Worm (Caenorhabditis elegans) whole organism, young adult: ENCODE measurements around the gene pelo-1.

Source experiments
- C17E4.6 ChIP-seq: fragments of 200-800 bp; sonication (Bioruptor generic); IDR thresholded peaks from 2 replicates; pipeline ENCODE4 v1.3.6; 2022; ENCODE audit warnings: missing genetic modification reagents, missing genetic modification characterization, missing compliant biosample characterization
- D2030.7 ChIP-seq: fragments of 200-800 bp; sonication (Bioruptor generic); IDR thresholded peaks from 2 replicates; pipeline ENCODE4 v1.3.6; 2022; ENCODE audit warnings: missing genetic modification reagents, missing genetic modification characterization, missing compliant biosample characterization
- F10E7.11 ChIP-seq: sonication (generic microtip); optimal IDR thresholded peaks from 2 replicates; lab custom pipeline; 2017; ENCODE audit warnings: mild to moderate bottlenecking, missing genetic modification characterization, moderate library complexity, missing compliant biosample characterization
- Y53G8AR.9 ChIP-seq: fragments of 200-800 bp; sonication (Bioruptor generic); conservative IDR thresholded peaks from 2 replicates; pipeline ENCODE4 v1.3.6; 2022; ENCODE audit warnings: missing genetic modification reagents, missing genetic modification characterization, missing compliant biosample characterization
- ZK185.1 ChIP-seq: sonication (generic microtip); optimal IDR thresholded peaks from 2 replicates; lab custom pipeline; 2016; ENCODE audit warnings: mild to moderate bottlenecking, missing genetic modification characterization, missing compliant biosample characterization; ENCODE audit not compliant: poor library complexity, severe bottlenecking
- attf-3 ChIP-seq: fragments of 200-800 bp; sonication (Bioruptor generic); conservative IDR thresholded peaks from 2 replicates; pipeline ENCODE4 v1.3.6; 2022; ENCODE audit warnings: missing genetic modification reagents, missing genetic modification characterization, missing compliant biosample characterization
- efl-1 ChIP-seq: fragments of 150-350 bp; optimal IDR thresholded peaks from 2 replicates; lab custom pipeline; 2014; ENCODE audit warnings: missing biosample characterization, missing genetic modification reagents, missing genetic modification characterization
- lin-40 ChIP-seq: sonication (generic microtip); optimal IDR thresholded peaks from 2 replicates; lab custom pipeline; 2016; ENCODE audit warnings: missing genetic modification characterization, mild to moderate bottlenecking, missing compliant biosample characterization, missing genotype, missing genetic modification reagents
- lir-1 ChIP-seq: fragments of 200-800 bp; sonication (Bioruptor generic); conservative IDR thresholded peaks from 2 replicates; pipeline ENCODE4 v1.3.6; 2022; ENCODE audit warnings: missing genetic modification reagents, missing genetic modification characterization, missing compliant biosample characterization
- snpc-1.3 ChIP-seq: sonication (generic microtip); optimal IDR thresholded peaks from 2 replicates; lab custom pipeline; 2017; ENCODE audit warnings: missing genetic modification characterization, mild to moderate bottlenecking, missing compliant biosample characterization, antibody characterized with exemption, moderate library complexity, missing genotype, missing genetic modification reagents; ENCODE audit not compliant: insufficient read depth
- tbx-9 ChIP-seq: sonication (generic microtip); optimal IDR thresholded peaks from 2 replicates; lab custom pipeline; 2016; ENCODE audit warnings: borderline replicate concordance, missing genetic modification characterization, inconsistent platforms, missing compliant biosample characterization
- unc-62 ChIP-seq: fragments of 150-350 bp; optimal IDR thresholded peaks from 2 replicates; lab custom pipeline; 2014; ENCODE audit warnings: missing biosample characterization, missing genetic modification reagents, missing genetic modification characterization

- TF ChIP-seq snpc-1.3 (tag; lab: Kevin White, UChicago) (no peak), tbx-9 (tag; lab: Kevin White, UChicago) (no peak), D2030.7 (GFP tag; lab: Robert Waterston, UW) (no peak), ZK185.1 (tag; lab: Kevin White, UChicago) (no peak), lir-1 (no peak), lin-40 (tag; lab: Kevin White, UChicago) (no peak), efl-1 (GFP tag; lab: Kevin White, UChicago) (no peak), Y53G8AR.9 (GFP tag; lab: Robert Waterston, UW) (no peak), unc-62 (no peak), C17E4.6 (GFP tag; lab: Robert Waterston, UW) (no peak), attf-3 (GFP tag; lab: Robert Waterston, UW) (no peak), F10E7.11 (no peak)
These were observed 39.4 kb upstream of the pelo-1 start, which contains the start of gene mrpl-21 for ce11 chrIII:4243461-4243860.
